Fruit fly (Drosophila melanogaster): ENCODE results near the gene CG11756.

CG11756 gene

dm6 chrX:11359081-11359481, 11.2 kb downstream of the CG11756 start, which contains the start of gene Pa1 (continued):
- TF ChIP-seq CG15514 (GFP tag; optimal IDR thresholded peaks at IDR 0.05) (peak; percentile 92), CG34376 (GFP tag; optimal IDR thresholded peaks at IDR 0.05) (peak; percentile 11), CG10267 (tag; optimal IDR thresholded peaks at IDR 0.05) (peak; percentile 95), Scr (GFP tag; IDR thresholded peaks at IDR 0.05; ENCODE audit: partially characterized antibody) (peak; percentile 62), Pdp1 (GFP tag; optimal IDR thresholded peaks at IDR 0.05) (peak in 1 of 2 experiments; percentile 31), cato (GFP tag; optimal IDR thresholded peaks at IDR 0.05; ENCODE audit: borderline replicate concordance) (no peak), luna (GFP tag; optimal IDR thresholded peaks at IDR 0.05) (no peak), CG33557 (GFP tag; optimal IDR thresholded peaks at IDR 0.05) (peak; percentile 0), dpn (GFP tag; optimal IDR thresholded peaks at IDR 0.05) (peak in 1 of 2 experiments; percentile 24), slou (GFP tag; optimal IDR thresholded peaks at IDR 0.05) (no peak), CG3065 (GFP tag; optimal IDR thresholded peaks at IDR 0.05) (no peak), Hand (GFP tag; optimal IDR thresholded peaks at IDR 0.05) (no peak), tna (GFP tag; IDR thresholded peaks at IDR 0.05; ENCODE audit: partially characterized antibody) (peak; percentile 64), CG4820 (GFP tag; optimal IDR thresholded peaks at IDR 0.05) (no peak), CG17829 (tag; optimal IDR thresholded peaks at IDR 0.05) (peak; percentile 37), jing (GFP tag; optimal IDR thresholded peaks at IDR 0.05) (no peak), Fer3 (tag; optimal IDR thresholded peaks at IDR 0.05) (no peak), CG14441 (GFP tag; IDR thresholded peaks at IDR 0.05) (no peak), Hsf (GFP tag; optimal IDR thresholded peaks at IDR 0.05) (peak; percentile 9), Sin3A (optimal IDR thresholded peaks at IDR 0.05) (peak; percentile 7), CG6175 (GFP tag; IDR thresholded peaks at IDR 0.05) (no peak), hbn (GFP tag; IDR thresholded peaks at IDR 0.05; ENCODE audit: partially characterized antibody) (peak; percentile 68), gfzf (GFP tag; optimal IDR thresholded peaks at IDR 0.05) (peak; percentile 12), CG2120 (GFP tag; optimal IDR thresholded peaks at IDR 0.05) (peak; percentile 2), CG34224 (GFP tag; IDR thresholded peaks at IDR 0.05; ENCODE audit: partially characterized antibody) (peak; percentile 76), amos (GFP tag; IDR thresholded peaks at IDR 0.05; ENCODE audit: partially characterized antibody) (peak; percentile 70; the same call in 1 of the 2 replicates), CG12659 (GFP tag; optimal IDR thresholded peaks at IDR 0.05) (peak; percentile 18), org-1 (GFP tag; optimal IDR thresholded peaks at IDR 0.05) (no peak), CG11456 (GFP tag; IDR thresholded peaks at IDR 0.05) (no peak), emc (GFP tag; optimal IDR thresholded peaks at IDR 0.05) (no peak), YL-1 (GFP tag; optimal IDR thresholded peaks at IDR 0.05) (peak; percentile 71), CG13287 (GFP tag; IDR thresholded peaks at IDR 0.05; ENCODE audit: partially characterized antibody) (peak; percentile 80), HLH4C (GFP tag; IDR thresholded peaks at IDR 0.05; ENCODE audit: partially characterized antibody) (peak; percentile 80), CG3995 (GFP tag; optimal IDR thresholded peaks at IDR 0.05) (no peak), Bteb2 (GFP tag; optimal IDR thresholded peaks at IDR 0.05) (no peak), Camta (GFP tag; optimal IDR thresholded peaks at IDR 0.05) (no peak), gsb-n (tag; optimal IDR thresholded peaks at IDR 0.05) (no peak), D19A (tag; optimal IDR thresholded peaks at IDR 0.05) (no peak), bowl (GFP tag; IDR thresholded peaks at IDR 0.05) (no peak), mam (GFP tag; optimal IDR thresholded peaks at IDR 0.05) (peak; percentile 13), kah (GFP tag; optimal IDR thresholded peaks at IDR 0.05) (no peak), Sry-δ (GFP tag; optimal IDR thresholded peaks at IDR 0.05) (peak; percentile 61), hb (GFP tag; IDR thresholded peaks at IDR 0.05; ENCODE audit: partially characterized antibody) (peak; percentile 55; the same call in 1 of the 3 replicates), Taf1 (GFP tag; IDR thresholded peaks at IDR 0.05) (no peak), Dref (GFP tag; IDR thresholded peaks at IDR 0.05) (peak; percentile 88), eve (GFP tag; optimal IDR thresholded peaks at IDR 0.05) (no peak), CG11093 (GFP tag; IDR thresholded peaks at IDR 0.05) (no peak), CG18599 (GFP tag; optimal IDR thresholded peaks at IDR 0.05) (no peak), CG2116 (GFP tag; optimal IDR thresholded peaks at IDR 0.05) (peak; percentile 70), croc (GFP tag; conservative IDR thresholded peaks at IDR 0.05) (no peak)
